Worm (Caenorhabditis elegans) whole organism, L1 larva: Measurements from ENCODE around the gene srb-6.

ENCODE experiments used
- C04F5.9 ChIP-seq: sonication (generic microtip); optimal IDR thresholded peaks from 2 replicates; lab custom pipeline; 2016; ENCODE audit warnings: missing genetic modification characterization, missing compliant biosample characterization
- C34B4.2 ChIP-seq: sonication (generic microtip); optimal IDR thresholded peaks from 2 replicates; lab custom pipeline; 2017; ENCODE audit warnings: mild to moderate bottlenecking, missing genetic modification characterization, missing compliant biosample characterization
- F16B12.6 ChIP-seq: fragments of 150-350 bp; optimal IDR thresholded peaks from 2 replicates; lab custom pipeline; 2014; ENCODE audit warnings: missing biosample characterization, missing genetic modification characterization
- Y116A8C.19 ChIP-seq: sonication (generic microtip); optimal IDR thresholded peaks from 2 replicates; lab custom pipeline; 2016; ENCODE audit warnings: missing compliant biosample characterization, missing genetic modification characterization, borderline replicate concordance
- aly-2 ChIP-seq: fragments of 150-350 bp; optimal IDR thresholded peaks from 2 replicates; lab custom pipeline; 2014; ENCODE audit warnings: missing biosample characterization, missing genetic modification characterization
- blmp-1 ChIP-seq: fragments of 150-350 bp; optimal IDR thresholded peaks from 2 replicates; lab custom pipeline; 2014; ENCODE audit warnings: missing biosample characterization, missing genetic modification characterization
- ceh-63 ChIP-seq: fragments of 200-800 bp; sonication (Bioruptor generic); optimal IDR thresholded peaks from 2 replicates; lab custom pipeline; 2018; ENCODE audit warnings: mild to moderate bottlenecking, missing genetic modification characterization, missing compliant biosample characterization
- ceh-82 ChIP-seq, 3 experiments: fragments of 150-350 bp in 1 of 3; sonication (generic microtip) in 2 of 3; optimal IDR thresholded peaks; 2 replicates each; lab custom pipeline; 2014 to 2017; ENCODE audit warnings: missing biosample characterization in 3 of 3, missing genetic modification characterization in 3 of 3
- ceh-88 ChIP-seq: fragments of 200-800 bp; sonication (Bioruptor generic); IDR thresholded peaks from 2 replicates; pipeline ENCODE4 v1.3.6; 2022; ENCODE audit warnings: missing genetic modification characterization, missing compliant biosample characterization
- ceh-90 ChIP-seq: sonication (generic microtip); optimal IDR thresholded peaks from 2 replicates; lab custom pipeline; 2016; ENCODE audit warnings: missing genetic modification characterization, missing compliant biosample characterization
- dsc-1 ChIP-seq: sonication (generic microtip); optimal IDR thresholded peaks from 2 replicates; lab custom pipeline; 2016; ENCODE audit warnings: mild to moderate bottlenecking, missing genetic modification characterization, missing compliant biosample characterization
- efl-1 ChIP-seq, 4 experiments: fragments of 150-350 bp; optimal IDR thresholded peaks in 3 of 4; peaks in 1 of 4; 1 replicate in 1 of 4; 2 replicates in 3 of 4; lab custom pipeline; 2014; ENCODE audit warnings: missing biosample characterization in 2 of 4, missing genetic modification characterization in 2 of 4, missing genetic modification reagents in 2 of 4
- efl-3 ChIP-seq: fragments of 200-800 bp; sonication (Bioruptor generic); optimal IDR thresholded peaks from 2 replicates; lab custom pipeline; 2018; ENCODE audit warnings: mild to moderate bottlenecking, missing genetic modification characterization, missing compliant biosample characterization
- egl-13 ChIP-seq: sonication (generic microtip); optimal IDR thresholded peaks from 2 replicates; lab custom pipeline; 2016; ENCODE audit warnings: missing genotype, missing genetic modification reagents, missing genetic modification characterization, missing compliant biosample characterization
- egl-27 ChIP-seq, 2 experiments: fragments of 150-350 bp in 1 of 2; sonication (generic microtip); optimal IDR thresholded peaks; 3 replicates each; lab custom pipeline; 2017 to 2018; ENCODE audit warnings: missing biosample characterization in 2 of 2, missing genetic modification characterization in 2 of 2, missing genetic modification reagents in 2 of 2
- fkh-8 ChIP-seq: sonication (generic microtip); optimal IDR thresholded peaks from 2 replicates; lab custom pipeline; 2016; ENCODE audit warnings: mild to moderate bottlenecking, missing genetic modification characterization, missing compliant biosample characterization
- hpl-2 ChIP-seq: fragments of 150-350 bp; optimal IDR thresholded peaks from 2 replicates; lab custom pipeline; 2014; ENCODE audit warnings: missing biosample characterization, missing genetic modification reagents, missing genetic modification characterization
- jun-1 ChIP-seq: fragments of 150-350 bp; optimal IDR thresholded peaks from 2 replicates; lab custom pipeline; 2014; ENCODE audit warnings: missing biosample characterization, missing genetic modification reagents, missing genetic modification characterization
- lin-13 ChIP-seq: fragments of 150-350 bp; optimal IDR thresholded peaks from 2 replicates; lab custom pipeline; 2014; ENCODE audit warnings: missing biosample characterization, missing genetic modification reagents, missing genetic modification characterization
- lin-14 ChIP-seq: fragments of 200-800 bp; sonication (Bioruptor generic); optimal IDR thresholded peaks from 2 replicates; lab custom pipeline; 2018; ENCODE audit warnings: mild to moderate bottlenecking, missing genetic modification characterization, moderate library complexity, missing compliant biosample characterization
- mef-2 ChIP-seq: fragments of 150-350 bp; optimal IDR thresholded peaks from 2 replicates; lab custom pipeline; 2014; ENCODE audit warnings: missing biosample characterization, missing genetic modification characterization
- nhr-11 ChIP-seq: fragments of 150-350 bp; optimal IDR thresholded peaks from 2 replicates; lab custom pipeline; 2014; ENCODE audit warnings: missing biosample characterization, missing genetic modification characterization
- nhr-19 ChIP-seq: fragments of 200-800 bp; sonication (Bioruptor generic); conservative IDR thresholded peaks from 2 replicates; pipeline ENCODE4 v1.3.6; 2022; ENCODE audit warnings: missing genetic modification characterization, missing compliant biosample characterization
- nhr-20 ChIP-seq: sonication (generic microtip); optimal IDR thresholded peaks from 2 replicates; lab custom pipeline; 2016; ENCODE audit warnings: mild to moderate bottlenecking, missing genetic modification characterization, missing compliant biosample characterization
- nhr-28 ChIP-seq: fragments of 150-350 bp; optimal IDR thresholded peaks from 2 replicates; lab custom pipeline; 2014; ENCODE audit warnings: missing biosample characterization, missing genetic modification characterization
- nhr-47 ChIP-seq: sonication (generic microtip); optimal IDR thresholded peaks from 2 replicates; lab custom pipeline; 2016; ENCODE audit warnings: mild to moderate bottlenecking, missing genetic modification characterization, moderate library complexity, missing compliant biosample characterization
- nhr-71 ChIP-seq: sonication (generic microtip); optimal IDR thresholded peaks from 2 replicates; lab custom pipeline; 2016; ENCODE audit warnings: mild to moderate bottlenecking, missing genetic modification characterization, moderate library complexity, missing compliant biosample characterization
- nhr-85 ChIP-seq: sonication (generic microtip); peaks from one replicate; lab custom pipeline; 2016; ENCODE audit warnings: missing genetic modification characterization, inconsistent platforms, missing compliant biosample characterization
- nhr-90 ChIP-seq: sonication (generic microtip); optimal IDR thresholded peaks from 2 replicates; lab custom pipeline; 2016; ENCODE audit warnings: mild to moderate bottlenecking, missing genetic modification characterization, missing compliant biosample characterization; ENCODE audit not compliant: poor library complexity
- pag-3 ChIP-seq: sonication (generic microtip); optimal IDR thresholded peaks from 2 replicates; lab custom pipeline; 2017; ENCODE audit warnings: missing genetic modification characterization, mild to moderate bottlenecking, missing compliant biosample characterization, antibody characterized with exemption, borderline replicate concordance; ENCODE audit not compliant: insufficient read depth
- pqm-1 ChIP-seq: sonication (generic microtip); optimal IDR thresholded peaks from 3 replicates; lab custom pipeline; 2017; ENCODE audit warnings: missing biosample characterization, missing genetic modification characterization
- rnt-1 ChIP-seq: sonication (generic microtip); optimal IDR thresholded peaks from 2 replicates; lab custom pipeline; 2016; ENCODE audit warnings: mild to moderate bottlenecking, missing genetic modification characterization, moderate library complexity, missing compliant biosample characterization
- skn-1 ChIP-seq: fragments of 150-350 bp; optimal IDR thresholded peaks from 2 replicates; lab custom pipeline; 2014; ENCODE audit warnings: missing biosample characterization, missing genetic modification characterization
- snu-23 ChIP-seq: sonication (generic microtip); optimal IDR thresholded peaks from 2 replicates; lab custom pipeline; 2016; ENCODE audit warnings: missing genetic modification characterization, missing compliant biosample characterization
- swsn-7 ChIP-seq: sonication (generic microtip); optimal IDR thresholded peaks from 2 replicates; lab custom pipeline; 2016; ENCODE audit warnings: missing genetic modification characterization, missing compliant biosample characterization
- unc-62 ChIP-seq: fragments of 150-350 bp; optimal IDR thresholded peaks from 2 replicates; lab custom pipeline; 2014; ENCODE audit warnings: missing biosample characterization, missing genetic modification reagents, missing genetic modification characterization
- unc-86 ChIP-seq: sonication (generic microtip); optimal IDR thresholded peaks from 2 replicates; lab custom pipeline; 2016; ENCODE audit warnings: missing genetic modification characterization, missing compliant biosample characterization
- unc-98 ChIP-seq: fragments of 200-800 bp; sonication (Bioruptor generic); IDR thresholded peaks from 2 replicates; pipeline ENCODE4 v1.3.6; 2022; ENCODE audit warnings: missing genetic modification characterization, missing compliant biosample characterization
- vab-15 ChIP-seq: sonication (generic microtip); optimal IDR thresholded peaks from 2 replicates; lab custom pipeline; 2017; ENCODE audit warnings: missing genotype, mild to moderate bottlenecking, missing genetic modification characterization, missing compliant biosample characterization
- zag-1 ChIP-seq: fragments of 150-350 bp; optimal IDR thresholded peaks from 2 replicates; lab custom pipeline; 2014; ENCODE audit warnings: missing biosample characterization, missing genetic modification characterization
- zip-4 ChIP-seq: fragments of 200-800 bp; sonication (Bioruptor generic); optimal IDR thresholded peaks from 2 replicates; lab custom pipeline; 2018; ENCODE audit warnings: mild to moderate bottlenecking, missing genetic modification characterization, moderate library complexity, missing compliant biosample characterization

Gene srb-6

ce11 chrII:10174338-10174737 lies 20.4 kb upstream of the srb-6 start, which contains the start of gene F33H1.4 (continued):
- peak; percentile 7 for TF ChIP-seq unc-86 (tag; lab: Kevin White, UChicago)
- peak; percentile 6 for TF ChIP-seq aly-2 (tag; lab: Kevin White, UChicago)
- TF ChIP-seq efl-1 (optimal IDR thresholded peaks at IDR 0.05; lab: Kevin White, UChicago), result peak; percentile 68 to 84
- TF ChIP-seq efl-1 (GFP tag; optimal IDR thresholded peaks at IDR 0.05 in 1 of 2; lab: Kevin White, UChicago), result peak; percentile 50 to 95
- TF ChIP-seq nhr-85 (tag; lab: Kevin White, UChicago), result peak; percentile 64
- TF ChIP-seq nhr-20 (tag; lab: Kevin White, UChicago), result peak; percentile 48
- TF ChIP-seq unc-62 (GFP tag; lab: Kevin White, UChicago), result no peak
- peak in 2 of 3 experiments; percentile 20 to 57 for TF ChIP-seq ceh-82 (tag; optimal IDR thresholded peaks at IDR 0.05; lab: Kevin White, UChicago)
- peak; percentile 98 for TF ChIP-seq lin-13 (GFP tag; lab: Kevin White, UChicago)
- TF ChIP-seq zip-4, result peak; percentile 30
- no peak for TF ChIP-seq mef-2
- peak; percentile 50 for TF ChIP-seq fkh-8 (tag; lab: Kevin White, UChicago)
- TF ChIP-seq ceh-88 (GFP tag; lab: Robert Waterston, UW), result no peak
- peak; percentile 61 for TF ChIP-seq nhr-47 (tag; lab: Kevin White, UChicago)
- no peak for TF ChIP-seq pag-3
- peak; percentile 61 for TF ChIP-seq nhr-71
- no peak for TF ChIP-seq ceh-63
- TF ChIP-seq egl-27 (tag; optimal IDR thresholded peaks at IDR 0.05; lab: Kevin White, UChicago), result no peak
- TF ChIP-seq F16B12.6 (tag; lab: Kevin White, UChicago), result peak; percentile 23
- no peak for TF ChIP-seq nhr-11 (tag; lab: Kevin White, UChicago)
- TF ChIP-seq pqm-1 (tag; lab: Kevin White, UChicago), result no peak
- TF ChIP-seq nhr-90, result peak; percentile 28
- TF ChIP-seq rnt-1 (tag; lab: Kevin White, UChicago), result peak; percentile 61
- peak; percentile 8 for TF ChIP-seq jun-1 (tag; lab: Kevin White, UChicago)
- peak; percentile 91 for TF ChIP-seq blmp-1 (tag; lab: Kevin White, UChicago)
- TF ChIP-seq C34B4.2 (tag; lab: Kevin White, UChicago), result no peak
- no peak for TF ChIP-seq C04F5.9 (tag; lab: Kevin White, UChicago)
- TF ChIP-seq egl-13 (tag; lab: Kevin White, UChicago), result no peak
- peak; percentile 35 for TF ChIP-seq swsn-7
- no peak for TF ChIP-seq nhr-28 (tag; lab: Kevin White, UChicago)
- TF ChIP-seq Y116A8C.19 (tag; lab: Kevin White, UChicago), result no peak
- peak; percentile 89 for TF ChIP-seq lin-14 (GFP tag; lab: Kevin White, UChicago)
- TF ChIP-seq efl-3 (GFP tag; lab: Kevin White, UChicago), result no peak
- no peak for TF ChIP-seq ceh-90 (tag; lab: Kevin White, UChicago)
- TF ChIP-seq hpl-2 (GFP tag; lab: Kevin White, UChicago), result no peak
- no peak for TF ChIP-seq vab-15
- peak; percentile 17 for TF ChIP-seq nhr-19
- TF ChIP-seq zag-1 (tag; lab: Kevin White, UChicago), result no peak

DNA sequence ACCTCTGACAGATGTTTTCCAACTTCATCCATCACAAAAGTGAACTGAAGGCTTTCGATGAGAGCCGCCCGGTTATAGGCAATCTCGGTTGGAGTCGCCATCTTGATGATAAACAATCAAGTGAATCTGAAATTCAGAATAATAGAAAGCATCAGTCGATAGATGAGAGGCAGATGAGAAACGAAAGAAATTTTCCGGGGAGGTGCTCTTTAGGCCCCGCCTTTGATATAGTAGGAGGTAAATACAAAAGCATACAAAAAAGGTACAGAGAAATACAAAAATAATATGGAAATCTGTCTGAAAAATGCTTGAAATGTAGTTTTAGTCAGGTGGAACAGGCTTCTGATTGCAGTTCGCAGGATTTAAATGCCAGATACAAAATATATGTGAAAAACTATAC lies 12.1 kb upstream of the srb-6 start, which contains the start of gene srd-1:
Gene srd-1 (minus strand): TSS at position 101 of the 400 bp plus-strand sequence.
- TF ChIP-seq skn-1 (tag; lab: Kevin White, UChicago) (no peak), dsc-1 (tag; lab: Kevin White, UChicago) (no peak), unc-98 (no peak), snu-23 (GFP tag; lab: Kevin White, UChicago) (no peak), pqm-1 (tag; lab: Kevin White, UChicago) (no peak), vab-15 (no peak)
